Worm (Caenorhabditis elegans) whole organism, early embryonic: ENCODE measurements around the gene sre-18.

Experiments used
- B0310.2 ChIP-seq: sonication (generic microtip); optimal IDR thresholded peaks from 2 replicates; lab custom pipeline; 2016; ENCODE audit warnings: mild to moderate bottlenecking, missing genetic modification characterization, missing compliant biosample characterization
- ceh-36 ChIP-seq: sonication (generic microtip); optimal IDR thresholded peaks from 2 replicates; lab custom pipeline; 2016; ENCODE audit warnings: missing genetic modification characterization, inconsistent platforms, missing compliant biosample characterization
- scrt-1 ChIP-seq: fragments of 200-800 bp; sonication (Bioruptor generic); IDR thresholded peaks from 2 replicates; pipeline ENCODE4 v1.3.6; 2022; ENCODE audit warnings: missing genetic modification characterization, missing compliant biosample characterization
- tbx-37 ChIP-seq: fragments of 200-800 bp; sonication (Bioruptor generic); conservative IDR thresholded peaks from 2 replicates; pipeline ENCODE4 v1.3.6; 2022; ENCODE audit warnings: missing genetic modification reagents, missing genetic modification characterization, missing compliant biosample characterization

DNA sequence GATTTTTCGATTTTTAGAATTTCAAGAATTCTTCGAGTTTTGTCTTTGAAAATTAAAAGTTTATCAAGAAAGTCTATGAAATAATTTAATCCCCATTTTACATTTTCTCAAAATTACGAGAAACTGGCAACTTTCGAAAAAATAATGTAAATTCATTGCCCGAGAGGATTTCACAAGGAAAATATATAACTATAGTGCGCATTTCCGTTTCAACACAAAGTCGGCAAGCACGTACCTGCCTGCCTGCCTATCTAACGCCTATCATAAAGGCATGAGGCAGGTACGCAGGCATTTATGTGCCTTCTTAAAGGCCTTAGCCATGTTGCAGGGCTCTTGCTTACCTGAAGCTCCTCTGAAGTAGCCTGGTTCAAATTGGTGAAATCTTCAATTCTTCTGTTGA is 16.8 kb downstream of the sre-18 start:
- no peak for TF ChIP-seq tbx-37 (GFP tag; lab: Robert Waterston, UW)
- no peak for TF ChIP-seq B0310.2
- no peak for TF ChIP-seq scrt-1
- no peak for TF ChIP-seq ceh-36 (tag; lab: Kevin White, UChicago)
